Worm (Caenorhabditis elegans) whole organism, early embryonic: ENCODE data around the gene sna-2.

Source experiments
- B0310.2 ChIP-seq: sonication (generic microtip); optimal IDR thresholded peaks from 2 replicates; lab custom pipeline; 2016; ENCODE audit warnings: mild to moderate bottlenecking, missing genetic modification characterization, missing compliant biosample characterization
- F13C5.2 ChIP-seq: sonication (generic microtip); optimal IDR thresholded peaks from 2 replicates; lab custom pipeline; 2017; ENCODE audit warnings: mild to moderate bottlenecking, missing genetic modification characterization, inconsistent platforms, missing compliant biosample characterization
- aly-1 ChIP-seq: sonication (generic microtip); optimal IDR thresholded peaks from 2 replicates; lab custom pipeline; 2016; ENCODE audit warnings: missing genetic modification characterization, missing compliant biosample characterization
- ama-1 ChIP-seq: fragments of 150-350 bp; optimal IDR thresholded peaks from 2 replicates; lab custom pipeline; 2014
- ceh-13 ChIP-seq: fragments of 200-800 bp; sonication (Bioruptor generic); optimal IDR thresholded peaks from 2 replicates; lab custom pipeline; 2018; ENCODE audit warnings: mild to moderate bottlenecking, missing genetic modification characterization, missing compliant biosample characterization
- flt-1 ChIP-seq: fragments of 200-800 bp; sonication (Bioruptor generic); IDR thresholded peaks from 2 replicates; pipeline ENCODE4 v1.3.6; 2022; ENCODE audit warnings: missing genetic modification characterization, missing compliant biosample characterization
- hmbx-1 ChIP-seq: sonication (generic microtip); optimal IDR thresholded peaks from 2 replicates; lab custom pipeline; 2016; ENCODE audit warnings: mild to moderate bottlenecking, missing genetic modification characterization, missing compliant biosample characterization
- hmg-4 ChIP-seq: fragments of 200-800 bp; sonication (Bioruptor generic); optimal IDR thresholded peaks from 2 replicates; lab custom pipeline; 2018; ENCODE audit warnings: mild to moderate bottlenecking, missing genetic modification characterization, missing compliant biosample characterization
- hnd-1 ChIP-seq: sonication (generic microtip); optimal IDR thresholded peaks from 2 replicates; lab custom pipeline; 2016; ENCODE audit warnings: missing genetic modification characterization, missing compliant biosample characterization
- pes-1 ChIP-seq: fragments of 200-800 bp; sonication (Bioruptor generic); IDR thresholded peaks from 2 replicates; pipeline ENCODE4 v1.3.6; 2022; ENCODE audit warnings: missing genetic modification reagents, missing genetic modification characterization, missing compliant biosample characterization
- scrt-1 ChIP-seq: fragments of 200-800 bp; sonication (Bioruptor generic); IDR thresholded peaks from 2 replicates; pipeline ENCODE4 v1.3.6; 2022; ENCODE audit warnings: missing genetic modification characterization, missing compliant biosample characterization
- sea-1 ChIP-seq: fragments of 200-800 bp; sonication (Bioruptor generic); conservative IDR thresholded peaks from 2 replicates; pipeline ENCODE4 v1.3.6; 2022; ENCODE audit warnings: missing genetic modification characterization, missing compliant biosample characterization

ce11 chrIV:9744905-9745304, 32.5 kb downstream of the sna-2 start, which contains the start of gene C28D4.4:
- TF ChIP-seq scrt-1 (GFP tag; lab: Robert Waterston, UW) = no peak
- no peak for TF ChIP-seq aly-1 (tag; lab: Kevin White, UChicago)
- TF ChIP-seq ceh-13 = no peak
- no peak for TF ChIP-seq hnd-1
- no peak for TF ChIP-seq ama-1 (lab: Kevin White, UChicago)
- TF ChIP-seq B0310.2 (tag; lab: Kevin White, UChicago) = no peak
- TF ChIP-seq F13C5.2 = no peak
- TF ChIP-seq hmg-4 (GFP tag; lab: Kevin White, UChicago) = no peak
- no peak for TF ChIP-seq flt-1 (GFP tag; lab: Robert Waterston, UW)
- no peak for TF ChIP-seq pes-1
- no peak for TF ChIP-seq sea-1
- no peak for TF ChIP-seq hmbx-1
